Worm (Caenorhabditis elegans) whole organism, L1 larva: ENCODE data around the gene C50H2.13.

ENCODE experiments used
- C04F5.9 ChIP-seq: sonication (generic microtip); optimal IDR thresholded peaks from 2 replicates; lab custom pipeline; 2016; ENCODE audit warnings: missing genetic modification characterization, missing compliant biosample characterization
- aha-1 ChIP-seq: fragments of 150-350 bp; optimal IDR thresholded peaks from 2 replicates; lab custom pipeline; 2014; ENCODE audit warnings: missing biosample characterization, missing genetic modification characterization
- aly-2 ChIP-seq: fragments of 150-350 bp; optimal IDR thresholded peaks from 2 replicates; lab custom pipeline; 2014; ENCODE audit warnings: missing biosample characterization, missing genetic modification characterization
- ceh-82 ChIP-seq, 3 experiments: fragments of 150-350 bp in 1 of 3; sonication (generic microtip) in 2 of 3; optimal IDR thresholded peaks; 2 replicates each; lab custom pipeline; 2014 to 2017; ENCODE audit warnings: missing biosample characterization in 3 of 3, missing genetic modification characterization in 3 of 3
- ceh-90 ChIP-seq: sonication (generic microtip); optimal IDR thresholded peaks from 2 replicates; lab custom pipeline; 2016; ENCODE audit warnings: missing genetic modification characterization, missing compliant biosample characterization
- ces-1 ChIP-seq: fragments of 150-350 bp; optimal IDR thresholded peaks from 2 replicates; lab custom pipeline; 2014; ENCODE audit warnings: missing biosample characterization, missing genetic modification reagents, missing genetic modification characterization
- dpl-1 ChIP-seq, 3 experiments: fragments of 150-350 bp in 2 of 3; sonication (generic microtip) in 1 of 3; optimal IDR thresholded peaks; 2 replicates each; lab custom pipeline; 2014 to 2017; ENCODE audit warnings: missing biosample characterization in 3 of 3, missing genetic modification characterization in 3 of 3, missing genetic modification reagents in 3 of 3
- efl-1 ChIP-seq, 4 experiments: fragments of 150-350 bp; optimal IDR thresholded peaks in 3 of 4; peaks in 1 of 4; 1 replicate in 1 of 4; 2 replicates in 3 of 4; lab custom pipeline; 2014; ENCODE audit warnings: missing biosample characterization in 2 of 4, missing genetic modification characterization in 2 of 4, missing genetic modification reagents in 2 of 4
- efl-3 ChIP-seq: fragments of 200-800 bp; sonication (Bioruptor generic); optimal IDR thresholded peaks from 2 replicates; lab custom pipeline; 2018; ENCODE audit warnings: mild to moderate bottlenecking, missing genetic modification characterization, missing compliant biosample characterization
- egl-13 ChIP-seq: sonication (generic microtip); optimal IDR thresholded peaks from 2 replicates; lab custom pipeline; 2016; ENCODE audit warnings: missing genotype, missing genetic modification reagents, missing genetic modification characterization, missing compliant biosample characterization
- ets-5 ChIP-seq: fragments of 200-800 bp; sonication (Bioruptor generic); IDR thresholded peaks from 2 replicates; pipeline ENCODE4 v1.3.6; 2022; ENCODE audit warnings: missing genetic modification characterization, missing compliant biosample characterization
- fkh-10 ChIP-seq: sonication (generic microtip); optimal IDR thresholded peaks from 2 replicates; lab custom pipeline; 2017; ENCODE audit warnings: missing biosample characterization, missing genetic modification reagents, missing genetic modification characterization
- fkh-8 ChIP-seq: sonication (generic microtip); optimal IDR thresholded peaks from 2 replicates; lab custom pipeline; 2016; ENCODE audit warnings: mild to moderate bottlenecking, missing genetic modification characterization, missing compliant biosample characterization
- fos-1 ChIP-seq: fragments of 150-350 bp; optimal IDR thresholded peaks from 2 replicates; lab custom pipeline; 2014; ENCODE audit warnings: missing biosample characterization, missing genetic modification characterization
- grh-1 ChIP-seq: fragments of 200-800 bp; sonication (Bioruptor generic); IDR thresholded peaks from 2 replicates; pipeline ENCODE4 v1.3.6; 2022; ENCODE audit warnings: missing genetic modification reagents, missing genetic modification characterization, missing compliant biosample characterization
- hlh-4 ChIP-seq: sonication (generic microtip); optimal IDR thresholded peaks from 2 replicates; lab custom pipeline; 2016; ENCODE audit warnings: mild to moderate bottlenecking, missing genetic modification characterization, missing compliant biosample characterization
- hpl-2 ChIP-seq: fragments of 150-350 bp; optimal IDR thresholded peaks from 2 replicates; lab custom pipeline; 2014; ENCODE audit warnings: missing biosample characterization, missing genetic modification reagents, missing genetic modification characterization
- irx-1 ChIP-seq: sonication (generic microtip); optimal IDR thresholded peaks from 2 replicates; lab custom pipeline; 2016; ENCODE audit warnings: missing genetic modification characterization, missing compliant biosample characterization
- isw-1 ChIP-seq: fragments of 200-800 bp; sonication (Bioruptor generic); IDR thresholded peaks from 2 replicates; pipeline ENCODE4 v1.3.6; 2022; ENCODE audit warnings: missing genetic modification characterization, missing compliant biosample characterization
- lin-14 ChIP-seq: fragments of 200-800 bp; sonication (Bioruptor generic); optimal IDR thresholded peaks from 2 replicates; lab custom pipeline; 2018; ENCODE audit warnings: mild to moderate bottlenecking, missing genetic modification characterization, moderate library complexity, missing compliant biosample characterization
- lin-35 ChIP-seq, 2 experiments: fragments of 150-350 bp; optimal IDR thresholded peaks; 2 replicates each; lab custom pipeline; 2014; ENCODE audit warnings: missing biosample characterization in 2 of 2, missing genetic modification characterization in 2 of 2, missing genetic modification reagents in 2 of 2
- lsy-2 ChIP-seq, 2 experiments: fragments of 150-350 bp; optimal IDR thresholded peaks; 2 replicates each; lab custom pipeline; 2014; ENCODE audit warnings: missing biosample characterization in 2 of 2, missing genetic modification characterization in 2 of 2
- mdl-1 ChIP-seq, 2 experiments: fragments of 150-350 bp; optimal IDR thresholded peaks; 2 replicates each; lab custom pipeline; 2014 to 2017; ENCODE audit warnings: missing biosample characterization in 2 of 2, missing genetic modification characterization in 2 of 2, inconsistent platforms in 1 of 2
- mep-1 ChIP-seq: fragments of 150-350 bp; optimal IDR thresholded peaks from 2 replicates; lab custom pipeline; 2014; ENCODE audit warnings: missing biosample characterization, missing genetic modification characterization
- nhr-12 ChIP-seq: sonication (generic microtip); optimal IDR thresholded peaks from 2 replicates; lab custom pipeline; 2017; ENCODE audit warnings: missing biosample characterization, missing genetic modification characterization
- nhr-19 ChIP-seq: fragments of 200-800 bp; sonication (Bioruptor generic); conservative IDR thresholded peaks from 2 replicates; pipeline ENCODE4 v1.3.6; 2022; ENCODE audit warnings: missing genetic modification characterization, missing compliant biosample characterization
- nhr-28 ChIP-seq: fragments of 150-350 bp; optimal IDR thresholded peaks from 2 replicates; lab custom pipeline; 2014; ENCODE audit warnings: missing biosample characterization, missing genetic modification characterization
- nhr-47 ChIP-seq: sonication (generic microtip); optimal IDR thresholded peaks from 2 replicates; lab custom pipeline; 2016; ENCODE audit warnings: mild to moderate bottlenecking, missing genetic modification characterization, moderate library complexity, missing compliant biosample characterization
- nhr-71 ChIP-seq: sonication (generic microtip); optimal IDR thresholded peaks from 2 replicates; lab custom pipeline; 2016; ENCODE audit warnings: mild to moderate bottlenecking, missing genetic modification characterization, moderate library complexity, missing compliant biosample characterization
- pag-3 ChIP-seq: sonication (generic microtip); optimal IDR thresholded peaks from 2 replicates; lab custom pipeline; 2017; ENCODE audit warnings: missing genetic modification characterization, mild to moderate bottlenecking, missing compliant biosample characterization, antibody characterized with exemption, borderline replicate concordance; ENCODE audit not compliant: insufficient read depth
- skn-1 ChIP-seq: fragments of 150-350 bp; optimal IDR thresholded peaks from 2 replicates; lab custom pipeline; 2014; ENCODE audit warnings: missing biosample characterization, missing genetic modification characterization
- snu-23 ChIP-seq: sonication (generic microtip); optimal IDR thresholded peaks from 2 replicates; lab custom pipeline; 2016; ENCODE audit warnings: missing genetic modification characterization, missing compliant biosample characterization
- unc-62 ChIP-seq: fragments of 150-350 bp; optimal IDR thresholded peaks from 2 replicates; lab custom pipeline; 2014; ENCODE audit warnings: missing biosample characterization, missing genetic modification reagents, missing genetic modification characterization
- unc-98 ChIP-seq: fragments of 200-800 bp; sonication (Bioruptor generic); IDR thresholded peaks from 2 replicates; pipeline ENCODE4 v1.3.6; 2022; ENCODE audit warnings: missing genetic modification characterization, missing compliant biosample characterization
- vab-15 ChIP-seq: sonication (generic microtip); optimal IDR thresholded peaks from 2 replicates; lab custom pipeline; 2017; ENCODE audit warnings: missing genotype, mild to moderate bottlenecking, missing genetic modification characterization, missing compliant biosample characterization

The C50H2.13 gene

ce11 chrV:9970119-9970518 is 43.8 kb downstream of the C50H2.13 start (continued):
- TF ChIP-seq nhr-12 (tag; lab: Kevin White, UChicago) = no peak
- no peak for TF ChIP-seq ceh-90 (tag; lab: Kevin White, UChicago)
- TF ChIP-seq pag-3 (tag; lab: Kevin White, UChicago) = no peak
- TF ChIP-seq C04F5.9 (tag; lab: Kevin White, UChicago) = peak; percentile 22
- peak; percentile 76 for TF ChIP-seq lin-14 (GFP tag; lab: Kevin White, UChicago)
- no peak for TF ChIP-seq ets-5 (GFP tag; lab: Robert Waterston, UW)
- TF ChIP-seq hlh-4 (tag; lab: Kevin White, UChicago) = no peak
- TF ChIP-seq lin-35 (GFP tag; optimal IDR thresholded peaks at IDR 0.05; lab: Kevin White, UChicago) = peak; percentile 45 to 74
- TF ChIP-seq nhr-71 (tag; lab: Kevin White, UChicago) = peak; percentile 75
- TF ChIP-seq nhr-28 = no peak
- TF ChIP-seq aha-1 (tag; lab: Kevin White, UChicago) = no peak
- no peak for TF ChIP-seq efl-3
- no peak for TF ChIP-seq vab-15 (tag; lab: Kevin White, UChicago)
- peak; percentile 49 to 52 for TF ChIP-seq lsy-2 (tag; optimal IDR thresholded peaks at IDR 0.05; lab: Kevin White, UChicago)
- peak; percentile 15 for TF ChIP-seq fos-1 (tag; lab: Kevin White, UChicago)

- peak; percentile 67 for TF ChIP-seq fkh-10 (GFP tag; lab: Kevin White, UChicago)
- TF ChIP-seq nhr-47 (tag; lab: Kevin White, UChicago) = peak; percentile 31
- TF ChIP-seq mep-1 (tag; lab: Kevin White, UChicago) = no peak
- peak; percentile 82 for TF ChIP-seq lin-14 (GFP tag; lab: Kevin White, UChicago)
- peak in 1 of 3 experiments; percentile 10 for TF ChIP-seq ceh-82 (tag; optimal IDR thresholded peaks at IDR 0.05; lab: Kevin White, UChicago)
- peak; percentile 13; the same call in 1 of the 2 replicates for TF ChIP-seq isw-1 (GFP tag; lab: Robert Waterston, UW)
- no peak for TF ChIP-seq skn-1 (tag; lab: Kevin White, UChicago)
- no peak for TF ChIP-seq unc-62 (GFP tag; lab: Kevin White, UChicago)
- TF ChIP-seq fkh-8 (tag; lab: Kevin White, UChicago) = peak; percentile 35
- TF ChIP-seq egl-13 (tag; lab: Kevin White, UChicago) = peak; percentile 17
- TF ChIP-seq efl-1 (optimal IDR thresholded peaks at IDR 0.05; lab: Kevin White, UChicago) = no peak
- peak in 1 of 2 experiments; percentile 72 for TF ChIP-seq efl-1 (GFP tag; optimal IDR thresholded peaks at IDR 0.05 in 1 of 2; lab: Kevin White, UChicago)
- TF ChIP-seq grh-1 (GFP tag; lab: Robert Waterston, UW) = no peak
These were observed 47.9 kb downstream of the C50H2.13 start for ce11 chrV:9974264-9974663.

ce11 chrV:9976138-9976537 is 49.8 kb downstream of the C50H2.13 start, which contains the start of gene unc-41:
TSS of gene unc-41 (minus strand) at chrV:9976238.
- TF ChIP-seq unc-98 (no peak), nhr-19 (GFP tag; lab: Robert Waterston, UW) (no peak), aly-2 (no peak), mdl-1 (tag; optimal IDR thresholded peaks at IDR 0.05; lab: Kevin White, UChicago) (no peak), nhr-28 (no peak), hpl-2 (GFP tag; lab: Kevin White, UChicago) (no peak), aha-1 (tag; lab: Kevin White, UChicago) (no peak), ces-1 (GFP tag; lab: Kevin White, UChicago) (no peak), dpl-1 (GFP tag; optimal IDR thresholded peaks at IDR 0.05; lab: Kevin White, UChicago) (no peak), ceh-90 (tag; lab: Kevin White, UChicago) (no peak), snu-23 (GFP tag; lab: Kevin White, UChicago) (no peak)

ce11 chrV:9977211-9977610 is 50.9 kb downstream of the C50H2.13 start:
- TF ChIP-seq lin-14 (GFP tag; lab: Kevin White, UChicago) (peak; percentile 18), irx-1 (no peak)
- TF ChIP-seq, all 84 proteins: peak for 1
